Fruit fly (Drosophila melanogaster) whole organism, embryonic: Measurements from ENCODE around the gene CG10317.

Experiments used
- Bdp1 ChIP-seq: fragments of 200-800 bp; sonication (Bioruptor generic); optimal IDR thresholded peaks from 3 replicates; lab custom pipeline; 2016; ENCODE audit warnings: missing biosample characterization, missing genetic modification characterization
- C15 ChIP-seq: fragments of 200-800 bp; sonication (Bioruptor generic); IDR thresholded peaks from 3 replicates; pipeline ENCODE4 v1.3.6; 2022; ENCODE audit warnings: missing biosample characterization, missing genetic modification characterization
- CG10979 ChIP-seq: fragments of 200-800 bp; sonication (Bioruptor generic); optimal IDR thresholded peaks from 2 replicates; lab custom pipeline; 2018; ENCODE audit warnings: missing biosample characterization, mild to moderate bottlenecking, missing genetic modification characterization, moderate library complexity
- CG11456 ChIP-seq: fragments of 200-800 bp; sonication (Bioruptor generic); IDR thresholded peaks from 3 replicates; pipeline ENCODE4 v1.3.6; 2022; ENCODE audit warnings: missing biosample characterization, missing genetic modification characterization
- CG1233 ChIP-seq: fragments of 200-800 bp; sonication (Bioruptor generic); optimal IDR thresholded peaks from 4 replicates; lab custom pipeline; 2018; ENCODE audit warnings: missing biosample characterization, mild to moderate bottlenecking, missing genetic modification characterization
- CG12391 ChIP-seq: fragments of 200-800 bp; sonication (Bioruptor generic); optimal IDR thresholded peaks from 3 replicates; lab custom pipeline; 2018; ENCODE audit warnings: missing biosample characterization, mild to moderate bottlenecking, missing genetic modification characterization, moderate library complexity
- CG1529 ChIP-seq: fragments of 200-800 bp; sonication (Bioruptor generic); optimal IDR thresholded peaks from 3 replicates; lab custom pipeline; 2018; ENCODE audit warnings: missing biosample characterization, missing genetic modification characterization
- CG4404 ChIP-seq: fragments of 200-800 bp; sonication (Bioruptor generic); IDR thresholded peaks from 2 replicates; pipeline ENCODE4 v1.3.6; 2022; ENCODE audit warnings: missing biosample characterization, missing genetic modification characterization
- CG8281 ChIP-seq: fragments of 200-800 bp; sonication (Bioruptor generic); optimal IDR thresholded peaks from 2 replicates; lab custom pipeline; 2018; ENCODE audit warnings: missing biosample characterization, mild to moderate bottlenecking, missing genetic modification characterization, moderate library complexity
- CG8359 ChIP-seq: fragments of 200-800 bp; sonication (Bioruptor generic); optimal IDR thresholded peaks from 2 replicates; lab custom pipeline; 2017; ENCODE audit warnings: missing biosample characterization, mild to moderate bottlenecking, missing genetic modification characterization, borderline replicate concordance
- D19A ChIP-seq: fragments of 200-800 bp; optimal IDR thresholded peaks from 3 replicates; lab custom pipeline; 2019; ENCODE audit warnings: missing biosample characterization, mild to moderate bottlenecking, missing genetic modification characterization, moderate library complexity
- Dbx ChIP-seq: fragments of 200-800 bp; sonication (Bioruptor generic); IDR thresholded peaks from 3 replicates; pipeline ENCODE4 v1.3.6; 2022; ENCODE audit warnings: missing biosample characterization, missing genetic modification characterization
- Deaf1 ChIP-seq: fragments of 200-800 bp; optimal IDR thresholded peaks from 3 replicates; lab custom pipeline; 2019; ENCODE audit warnings: missing biosample characterization, mild to moderate bottlenecking, missing genetic modification characterization, moderate library complexity
- Dip2 ChIP-seq: fragments of 200-800 bp; sonication (Bioruptor generic); IDR thresholded peaks from 2 replicates; pipeline ENCODE4 v1.3.6; 2022; ENCODE audit warnings: missing biosample characterization, missing genetic modification characterization
- Dref ChIP-seq: fragments of 200-800 bp; sonication (Bioruptor generic); IDR thresholded peaks from 2 replicates; pipeline ENCODE4 v1.3.6; 2022; ENCODE audit warnings: missing biosample characterization, missing genetic modification characterization
- Ets65A ChIP-seq: fragments of 200-800 bp; sonication (Bioruptor generic); peaks from one replicate; lab custom pipeline; 2016; ENCODE audit warnings: missing biosample characterization, missing genetic modification characterization
- Hey ChIP-seq: fragments of 200-800 bp; sonication (Bioruptor generic); optimal IDR thresholded peaks from 3 replicates; lab custom pipeline; 2018; ENCODE audit warnings: missing biosample characterization, mild to moderate bottlenecking, missing genetic modification characterization
- MESR4 ChIP-seq: fragments of 200-800 bp; sonication (Bioruptor generic); optimal IDR thresholded peaks from 2 replicates; lab custom pipeline; 2018; ENCODE audit warnings: missing biosample characterization, mild to moderate bottlenecking, missing genetic modification characterization, moderate library complexity
- Med ChIP-seq: fragments of 200-800 bp; sonication (Bioruptor generic); peaks from one replicate; lab custom pipeline; 2016; ENCODE audit warnings: missing biosample characterization, missing genetic modification characterization, mild to moderate bottlenecking, inconsistent platforms, moderate library complexity
- Pdp1 ChIP-seq, 2 experiments: fragments of 200-800 bp; sonication (Bioruptor generic); optimal IDR thresholded peaks; 3 replicates each; lab custom pipeline; 2016; ENCODE audit warnings: missing biosample characterization in 2 of 2, missing genetic modification characterization in 2 of 2, mild to moderate bottlenecking in 1 of 2, moderate library complexity in 1 of 2
- Sox100B ChIP-seq: fragments of 200-800 bp; sonication (Bioruptor generic); optimal IDR thresholded peaks from 3 replicates; lab custom pipeline; 2018; ENCODE audit warnings: missing biosample characterization, mild to moderate bottlenecking, missing genetic modification characterization
- ap ChIP-seq: fragments of 200-800 bp; sonication (Bioruptor generic); IDR thresholded peaks from 2 replicates; pipeline ENCODE4 v1.3.6; 2022; ENCODE audit warnings: missing biosample characterization, missing genetic modification characterization
- bsh ChIP-seq, 2 experiments: fragments of 200-800 bp; sonication (Bioruptor generic); optimal IDR thresholded peaks; 2 replicates each; lab custom pipeline; 2017 to 2018; ENCODE audit warnings: mild to moderate bottlenecking in 2 of 2, missing biosample characterization in 2 of 2, missing genetic modification characterization in 2 of 2, moderate library complexity in 1 of 2
- chinmo ChIP-seq: fragments of 200-800 bp; sonication (Bioruptor generic); IDR thresholded peaks from 4 replicates; pipeline ENCODE4 v1.3.6; 2022; ENCODE audit warnings: missing biosample characterization, missing genetic modification characterization; ENCODE audit not compliant: partially characterized antibody
- fru ChIP-seq: fragments of >200 bp; optimal IDR thresholded peaks from 2 replicates; lab custom pipeline; 2017
- grau ChIP-seq: fragments of 200-800 bp; optimal IDR thresholded peaks from 3 replicates; lab custom pipeline; 2019; ENCODE audit warnings: missing biosample characterization, mild to moderate bottlenecking, missing genetic modification characterization, moderate library complexity
- jumu ChIP-seq: fragments of 200-800 bp; sonication (Bioruptor generic); optimal IDR thresholded peaks from 3 replicates; lab custom pipeline; 2016; ENCODE audit warnings: missing biosample characterization, missing genetic modification characterization
- kni ChIP-seq: fragments of 200-800 bp; sonication (Bioruptor generic); optimal IDR thresholded peaks from 3 replicates; lab custom pipeline; 2017; ENCODE audit warnings: mild to moderate bottlenecking, missing biosample characterization, missing genetic modification reagents, missing genetic modification characterization
- lab ChIP-seq: fragments of 200-800 bp; sonication (Bioruptor generic); optimal IDR thresholded peaks from 3 replicates; lab custom pipeline; 2017; ENCODE audit warnings: missing biosample characterization, missing genetic modification characterization, mild to moderate bottlenecking, moderate library complexity, missing genetic modification reagents
- nom ChIP-seq: fragments of 200-800 bp; sonication (Bioruptor generic); optimal IDR thresholded peaks from 2 replicates; lab custom pipeline; 2017; ENCODE audit warnings: missing biosample characterization, missing genetic modification characterization, mild to moderate bottlenecking, moderate library complexity, missing genetic modification reagents
- oc ChIP-seq: fragments of 200-800 bp; sonication (Bioruptor generic); optimal IDR thresholded peaks from 2 replicates; lab custom pipeline; 2018; ENCODE audit warnings: missing biosample characterization, mild to moderate bottlenecking, missing genetic modification characterization, moderate library complexity
- otp ChIP-seq: fragments of 200-800 bp; sonication (Bioruptor generic); IDR thresholded peaks from 3 replicates; pipeline ENCODE4, ENCODE4 v1.3.6; 2022; ENCODE audit warnings: missing biosample characterization, missing genetic modification characterization
- sens ChIP-seq: fragments of 200-800 bp; sonication (Bioruptor generic); peaks from one replicate; lab custom pipeline; 2016; ENCODE audit warnings: missing biosample characterization, missing genetic modification characterization
- sima ChIP-seq: fragments of 200-800 bp; sonication (Bioruptor generic); optimal IDR thresholded peaks from 2 replicates; lab custom pipeline; 2016; ENCODE audit warnings: missing biosample characterization, missing genetic modification characterization
- unc-4 ChIP-seq: fragments of 200-800 bp; sonication (Bioruptor generic); IDR thresholded peaks from 2 replicates; pipeline ENCODE4 v1.3.6; 2022; ENCODE audit warnings: missing biosample characterization, missing genetic modification characterization; ENCODE audit not compliant: partially characterized antibody
- vvl ChIP-seq: fragments of 200-800 bp; sonication (Bioruptor generic); IDR thresholded peaks from 2 replicates; pipeline ENCODE4 v1.3.6; 2022; ENCODE audit warnings: missing biosample characterization, missing genetic modification characterization

CG10317 gene

DNA sequence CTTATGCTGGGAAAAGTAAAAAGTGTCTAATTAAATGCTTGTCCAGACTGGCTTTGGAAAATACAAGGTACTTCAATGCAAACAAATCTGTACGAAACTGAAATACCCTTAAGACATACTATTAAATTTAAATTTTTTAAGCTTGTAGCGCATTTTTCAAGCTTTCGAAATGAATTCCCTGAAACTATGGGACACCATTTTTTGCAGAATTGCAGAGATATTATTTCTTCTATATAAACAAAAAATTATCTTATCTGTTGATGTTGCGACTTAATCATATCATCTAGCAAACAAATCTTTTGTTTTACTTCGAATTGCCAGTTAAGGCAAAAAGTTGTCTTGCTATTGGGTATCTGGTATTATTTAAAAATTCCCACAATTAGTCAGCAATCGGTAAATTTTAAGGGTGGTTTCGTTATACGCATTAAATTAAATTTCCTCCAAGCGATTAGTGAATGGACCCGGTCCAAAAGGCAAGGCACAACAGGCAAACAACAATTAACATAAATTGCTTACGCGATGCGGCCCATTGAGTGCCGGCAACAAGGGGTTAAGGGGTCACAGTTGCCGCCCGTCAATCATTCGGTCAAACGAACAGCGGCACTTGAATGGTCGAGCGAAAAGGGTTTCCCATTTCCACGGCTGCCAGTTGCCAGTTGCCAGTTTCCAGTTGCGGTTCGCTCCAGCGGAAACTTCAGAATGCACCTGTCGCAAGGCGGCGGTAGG lies 33.8 kb downstream of the CG10317 start (continued):
- TF ChIP-seq D19A (tag; lab: Kevin White, UChicago) (peak; percentile 96), MESR4 (GFP tag; lab: Kevin White, UChicago) (no peak), CG1233 (GFP tag; lab: Kevin White, UChicago) (no peak), grau (peak; percentile 5), sens (GFP tag; lab: Kevin White, UChicago) (peak; percentile 2), unc-4 (GFP tag; lab: Robert Waterston, UW) (no peak), CG1529 (GFP tag; lab: Kevin White, UChicago) (peak; percentile 22), CG12391 (tag; lab: Kevin White, UChicago) (peak; percentile 38), kni (peak; percentile 91), Med (peak; percentile 55), Sox100B (GFP tag; lab: Kevin White, UChicago) (peak; percentile 47), Hey (tag; lab: Kevin White, UChicago) (peak; percentile 26)

- peak; percentile 38 for TF ChIP-seq Deaf1 (tag; lab: Kevin White, UChicago)
- 0 out of 4 replicates have a peak, but pooled peaks have one; percentile 20 for TF ChIP-seq chinmo (GFP tag; lab: Robert Waterston, UW)
- TF ChIP-seq CG4404, result 0 out of 2 replicates have a peak, but pooled peaks have one; percentile 7
- 0 out of 2 replicates have a peak, but pooled peaks have one; percentile 22 for TF ChIP-seq Dref
- TF ChIP-seq Dip2, result no peak
- peak; percentile 96 for TF ChIP-seq CG8359 (GFP tag; lab: Kevin White, UChicago)
- peak; percentile 74 for TF ChIP-seq CG8281 (tag; lab: Kevin White, UChicago)
- TF ChIP-seq lab (GFP tag; lab: Kevin White, UChicago), result peak; percentile 82
- 0 out of 2 replicates have a peak, but pooled peaks have one; percentile 23 for TF ChIP-seq vvl (GFP tag; lab: Robert Waterston, UW)
- TF ChIP-seq sima (GFP tag; lab: Kevin White, UChicago), result no peak
Measured at dm6 chr3R:16335438-16336073, 34.8 kb downstream of the CG10317 start.

DNA sequence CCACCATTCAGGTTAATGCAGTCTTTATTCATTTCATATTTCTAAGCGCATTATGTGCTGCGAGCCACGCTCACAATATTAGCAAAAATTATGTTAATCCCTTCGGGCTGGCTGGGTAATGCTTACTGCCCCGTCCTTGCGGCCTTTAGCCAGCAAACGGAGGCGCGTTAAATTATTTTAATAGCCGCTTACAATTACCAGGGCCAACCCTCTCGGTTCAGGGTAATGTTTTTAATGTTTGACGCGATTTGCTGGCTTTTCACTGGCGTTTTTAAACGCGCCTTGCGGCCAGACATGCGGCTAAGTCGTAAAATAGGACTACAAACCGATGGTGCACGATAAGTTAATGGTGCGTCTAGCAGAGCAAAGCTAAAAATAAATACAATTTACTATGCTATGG lies 35.5 kb downstream of the CG10317 start:
- TF ChIP-seq oc (tag; lab: Kevin White, UChicago), result peak; percentile 81
- TF ChIP-seq Med, result peak; percentile 45
- no peak for TF ChIP-seq fru (lab: Kevin White, UChicago)
- TF ChIP-seq Dbx (GFP tag; lab: Robert Waterston, UW), result peak; percentile 20; the same call in 1 of the 3 replicates
- TF ChIP-seq Bdp1 (GFP tag; lab: Kevin White, UChicago), result no peak
- TF ChIP-seq otp (GFP tag; lab: Robert Waterston, UW), result no peak
- TF ChIP-seq CG8359 (GFP tag; lab: Kevin White, UChicago), result peak; percentile 94

dm6 chr3R:16334329-16334728 lies 36.0 kb downstream of the CG10317 start:
- no peak for TF ChIP-seq CG10979 (tag; lab: Kevin White, UChicago)
- peak; percentile 32 for TF ChIP-seq Ets65A
- TF ChIP-seq bsh (GFP tag; optimal IDR thresholded peaks at IDR 0.05; lab: Kevin White, UChicago), result peak in 1 of 2 experiments; percentile 1
- TF ChIP-seq jumu, result no peak
- no peak for TF ChIP-seq ap
- no peak for TF ChIP-seq CG11456 (GFP tag; lab: Robert Waterston, UW)
- TF ChIP-seq Pdp1 (GFP tag; optimal IDR thresholded peaks at IDR 0.05; lab: Kevin White, UChicago), result no peak
- peak; percentile 80 for TF ChIP-seq nom
- TF ChIP-seq C15 (GFP tag; lab: Robert Waterston, UW), result no peak
- TF ChIP-seq chinmo (GFP tag; lab: Robert Waterston, UW), result 0 out of 4 replicates have a peak, but pooled peaks have one; percentile 7
